Worm (Caenorhabditis elegans) whole organism, L2 larva: Measurements from ENCODE around the gene Y7A5A.7.

Source experiments
- alr-1 ChIP-seq: fragments of 150-350 bp; optimal IDR thresholded peaks from 2 replicates; lab custom pipeline; 2014; ENCODE audit warnings: missing biosample characterization, missing genetic modification characterization
- egl-27 ChIP-seq: sonication (generic microtip); optimal IDR thresholded peaks from 3 replicates; lab custom pipeline; 2017; ENCODE audit warnings: missing biosample characterization, missing genetic modification reagents, missing genetic modification characterization
- nhr-10 ChIP-seq: sonication (generic microtip); optimal IDR thresholded peaks from 2 replicates; lab custom pipeline; 2017; ENCODE audit warnings: missing biosample characterization, missing genetic modification characterization
- nhr-11 ChIP-seq: fragments of 150-350 bp; optimal IDR thresholded peaks from 2 replicates; lab custom pipeline; 2014; ENCODE audit warnings: missing biosample characterization, missing genetic modification characterization
- snpc-4 ChIP-seq: fragments of 150-350 bp; optimal IDR thresholded peaks from 2 replicates; lab custom pipeline; 2014; ENCODE audit warnings: missing biosample characterization, missing genetic modification characterization
- unc-62 ChIP-seq: fragments of 150-350 bp; optimal IDR thresholded peaks from 2 replicates; lab custom pipeline; 2014; ENCODE audit warnings: missing biosample characterization, missing genetic modification reagents, missing genetic modification characterization
- zag-1 ChIP-seq: fragments of 150-350 bp; optimal IDR thresholded peaks from 2 replicates; lab custom pipeline; 2014; ENCODE audit warnings: missing biosample characterization, missing genetic modification characterization

The Y7A5A.7 gene

ce11 chrX:15759222-15759621 is 44.8 kb downstream of the Y7A5A.7 start:
- TF ChIP-seq egl-27 (tag; lab: Kevin White, UChicago) (no peak), alr-1 (tag; lab: Kevin White, UChicago) (no peak), snpc-4 (tag; lab: Kevin White, UChicago) (peak; percentile 43)

ce11 chrX:15757169-15757568 is 46.8 kb downstream of the Y7A5A.7 start, which contains the start of gene wrt-4:
wrt-4 (minus strand) TSS chrX:15757269.
- no peak for TF ChIP-seq nhr-11 (tag; lab: Kevin White, UChicago)
- no peak for TF ChIP-seq zag-1 (tag; lab: Kevin White, UChicago)
- no peak for TF ChIP-seq nhr-10 (tag; lab: Kevin White, UChicago)
- TF ChIP-seq unc-62 (GFP tag; lab: Kevin White, UChicago), result no peak
